Fruit fly (Drosophila melanogaster) whole organism, pupa: ENCODE measurements around the gene LManVI.
A peak's percentile ranks its signal among the peaks of the same experiment; 100 is the strongest.

Source experiments
- CG13204 ChIP-seq: fragments of 200-800 bp; sonication (Bioruptor generic); optimal IDR thresholded peaks from 2 replicates; lab custom pipeline; 2018; ENCODE audit warnings: missing biosample characterization, mild to moderate bottlenecking, missing genetic modification characterization, moderate library complexity
- CG14655 ChIP-seq: fragments of 200-800 bp; sonication (Bioruptor generic); optimal IDR thresholded peaks from 3 replicates; lab custom pipeline; 2017; ENCODE audit warnings: mild to moderate bottlenecking, missing biosample characterization, missing genetic modification reagents, missing genetic modification characterization
- CG15710 ChIP-seq: fragments of 200-800 bp; sonication (Bioruptor generic); optimal IDR thresholded peaks from 2 replicates; lab custom pipeline; 2018; ENCODE audit warnings: missing biosample characterization, mild to moderate bottlenecking, missing genetic modification characterization, moderate library complexity
- CG17806 ChIP-seq: fragments of 200-800 bp; sonication (Bioruptor generic); optimal IDR thresholded peaks from 2 replicates; lab custom pipeline; 2018; ENCODE audit warnings: missing biosample characterization, mild to moderate bottlenecking, missing genetic modification characterization, moderate library complexity
- CG34367 ChIP-seq: fragments of 200-800 bp; sonication (Bioruptor generic); optimal IDR thresholded peaks from 2 replicates; lab custom pipeline; 2018; ENCODE audit warnings: missing biosample characterization, mild to moderate bottlenecking, missing genetic modification characterization
- CG4496 ChIP-seq: fragments of 200-800 bp; sonication (Bioruptor generic); IDR thresholded peaks from 3 replicates; pipeline ENCODE4 v1.3.6; 2022; ENCODE audit warnings: missing biosample characterization, missing genetic modification characterization
- CG9948 ChIP-seq: fragments of 200-800 bp; sonication (Bioruptor generic); optimal IDR thresholded peaks from 2 replicates; lab custom pipeline; 2018; ENCODE audit warnings: missing biosample characterization, mild to moderate bottlenecking, missing genetic modification characterization, moderate library complexity
- EcR ChIP-seq: fragments of 200-800 bp; sonication (Bioruptor generic); optimal IDR thresholded peaks from 3 replicates; lab custom pipeline; 2019; ENCODE audit warnings: missing biosample characterization, missing genetic modification characterization, mild to moderate bottlenecking, moderate library complexity, missing genetic modification reagents
- Pif1A ChIP-seq: fragments of 200-800 bp; sonication (Bioruptor generic); optimal IDR thresholded peaks from 3 replicates; lab custom pipeline; 2016; ENCODE audit warnings: missing biosample characterization, missing genetic modification characterization
- fd96Ca ChIP-seq: fragments of 200-800 bp; sonication (Bioruptor generic); IDR thresholded peaks from 3 replicates; pipeline ENCODE4 v1.3.6; 2022; ENCODE audit warnings: missing biosample characterization, missing genetic modification characterization
- gl ChIP-seq: fragments of 200-800 bp; sonication (Bioruptor generic); optimal IDR thresholded peaks from 2 replicates; lab custom pipeline; 2018; ENCODE audit warnings: missing biosample characterization, mild to moderate bottlenecking, missing genetic modification characterization
- rn ChIP-seq: fragments of 200-800 bp; sonication (Bioruptor generic); IDR thresholded peaks from 2 replicates; pipeline ENCODE4 v1.3.6; 2022; ENCODE audit warnings: missing biosample characterization, missing genetic modification characterization

DNA sequence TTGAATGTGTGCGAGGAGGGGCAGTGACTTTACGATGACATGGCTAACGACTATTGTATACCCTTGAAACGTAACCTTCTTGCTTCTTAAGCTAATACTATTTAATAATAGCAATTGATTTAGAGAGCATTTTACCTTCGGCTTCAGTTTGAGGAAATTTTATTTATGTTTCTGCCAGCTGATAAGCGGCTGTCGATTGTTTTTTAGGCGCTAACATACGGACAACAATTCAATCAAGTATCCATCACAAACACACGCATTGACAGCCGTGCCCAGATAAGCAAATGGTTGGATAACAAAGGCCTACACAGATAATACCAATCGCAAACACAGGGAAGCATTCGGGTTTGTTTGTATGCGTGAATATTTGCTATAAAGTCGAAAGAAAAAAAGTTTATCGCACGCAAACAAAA, 42.8 kb downstream of the LManVI start:
- TF ChIP-seq CG34367, result no peak
- no peak for TF ChIP-seq Pif1A (GFP tag; lab: Kevin White, UChicago)
- TF ChIP-seq rn (GFP tag; lab: Robert Waterston, UW), result no peak
- TF ChIP-seq CG14655 (GFP tag; lab: Kevin White, UChicago), result no peak
- no peak for TF ChIP-seq CG9948 (tag; lab: Kevin White, UChicago)
- TF ChIP-seq CG13204 (GFP tag; lab: Kevin White, UChicago), result no peak
- peak; percentile 62 for TF ChIP-seq EcR (GFP tag; lab: Kevin White, UChicago)
- peak; percentile 20; the same call in 2 of the 3 replicates for TF ChIP-seq CG4496
- TF ChIP-seq CG17806 (tag; lab: Kevin White, UChicago), result no peak
- TF ChIP-seq CG15710 (tag; lab: Kevin White, UChicago), result no peak
- TF ChIP-seq gl (tag; lab: Kevin White, UChicago), result no peak
- no peak for TF ChIP-seq fd96Ca (GFP tag; lab: Robert Waterston, UW)
